Worm (Caenorhabditis elegans) whole organism, young adult: ENCODE results near the gene dod-20.

Experiments used
- B0019.2 ChIP-seq: fragments of 200-800 bp; sonication (Bioruptor generic); conservative IDR thresholded peaks from 2 replicates; pipeline ENCODE4 v1.3.6; 2022; ENCODE audit warnings: missing genetic modification reagents, missing genetic modification characterization, missing compliant biosample characterization
- F22D6.2 ChIP-seq: sonication (generic microtip); optimal IDR thresholded peaks from 2 replicates; lab custom pipeline; 2016; ENCODE audit warnings: mild to moderate bottlenecking, missing genetic modification characterization, missing compliant biosample characterization
- F49E8.2 ChIP-seq: sonication (generic microtip); optimal IDR thresholded peaks from 3 replicates; lab custom pipeline; 2017; ENCODE audit warnings: missing genetic modification characterization, mild to moderate bottlenecking, missing compliant biosample characterization, antibody characterized with exemption, moderate library complexity; ENCODE audit not compliant: insufficient read depth
- F55B11.4 ChIP-seq: sonication (generic microtip); optimal IDR thresholded peaks from 2 replicates; lab custom pipeline; 2016; ENCODE audit warnings: missing compliant biosample characterization, missing genetic modification characterization, borderline replicate concordance; ENCODE audit not compliant: insufficient read depth
- F57C9.4 ChIP-seq: sonication (generic microtip); optimal IDR thresholded peaks from 2 replicates; lab custom pipeline; 2017; ENCODE audit warnings: mild to moderate bottlenecking, missing genetic modification characterization, missing compliant biosample characterization
- K12H6.12 ChIP-seq: fragments of 200-800 bp; sonication (Bioruptor generic); optimal IDR thresholded peaks from 2 replicates; lab custom pipeline; 2018; ENCODE audit warnings: mild to moderate bottlenecking, missing genetic modification characterization, missing compliant biosample characterization
- aptf-2 ChIP-seq: fragments of 200-800 bp; sonication (Bioruptor generic); conservative IDR thresholded peaks from 2 replicates; pipeline ENCODE4 v1.3.6; 2022; ENCODE audit warnings: missing genetic modification reagents, missing genetic modification characterization, missing compliant biosample characterization
- athp-1 ChIP-seq: sonication (generic microtip); optimal IDR thresholded peaks from 2 replicates; lab custom pipeline; 2017; ENCODE audit warnings: mild to moderate bottlenecking, missing genetic modification characterization, missing compliant biosample characterization
- attf-3 ChIP-seq: fragments of 200-800 bp; sonication (Bioruptor generic); conservative IDR thresholded peaks from 2 replicates; pipeline ENCODE4 v1.3.6; 2022; ENCODE audit warnings: missing genetic modification reagents, missing genetic modification characterization, missing compliant biosample characterization
- bed-1 ChIP-seq: fragments of 200-800 bp; sonication (Bioruptor generic); IDR thresholded peaks from 2 replicates; pipeline ENCODE4 v1.3.6; 2022; ENCODE audit warnings: missing genetic modification reagents, missing genetic modification characterization, missing compliant biosample characterization
- cebp-2 ChIP-seq: fragments of 200-800 bp; sonication (Bioruptor generic); IDR thresholded peaks from 2 replicates; pipeline ENCODE4 v1.3.6; 2022; ENCODE audit warnings: missing genetic modification characterization, missing compliant biosample characterization
- ceh-27 ChIP-seq: fragments of 200-800 bp; sonication (Bioruptor generic); optimal IDR thresholded peaks from 2 replicates; lab custom pipeline; 2018; ENCODE audit warnings: mild to moderate bottlenecking, missing genetic modification characterization, moderate library complexity, missing compliant biosample characterization
- ceh-58 ChIP-seq: fragments of 200-800 bp; sonication (Bioruptor generic); IDR thresholded peaks from 2 replicates; pipeline ENCODE4 v1.3.6; 2022; ENCODE audit warnings: missing genetic modification characterization, missing compliant biosample characterization
- dox-1 ChIP-seq: fragments of 200-800 bp; sonication (Bioruptor generic); IDR thresholded peaks from 2 replicates; pipeline ENCODE4 v1.3.6; 2022; ENCODE audit warnings: missing genetic modification reagents, missing genetic modification characterization, missing compliant biosample characterization
- egl-44 ChIP-seq: fragments of 200-800 bp; sonication (Bioruptor generic); IDR thresholded peaks from 2 replicates; pipeline ENCODE4 v1.3.6; 2022; ENCODE audit warnings: missing genetic modification reagents, missing genetic modification characterization, missing compliant biosample characterization
- egrh-3 ChIP-seq: fragments of 200-800 bp; sonication (Bioruptor generic); IDR thresholded peaks from 2 replicates; pipeline ENCODE4 v1.3.6; 2022; ENCODE audit warnings: missing genetic modification reagents, missing genetic modification characterization, missing compliant biosample characterization
- ets-4 ChIP-seq: fragments of 200-800 bp; sonication (Bioruptor generic); optimal IDR thresholded peaks from 2 replicates; lab custom pipeline; 2018; ENCODE audit warnings: mild to moderate bottlenecking, missing genetic modification characterization, missing compliant biosample characterization
- hlh-12 ChIP-seq: sonication (generic microtip); optimal IDR thresholded peaks from 2 replicates; lab custom pipeline; 2016; ENCODE audit warnings: missing genetic modification characterization, missing compliant biosample characterization
- hmg-1.2 ChIP-seq: fragments of 200-800 bp; sonication (Bioruptor generic); IDR thresholded peaks from 2 replicates; pipeline ENCODE4 v1.3.6; 2022; ENCODE audit warnings: missing genetic modification reagents, missing genetic modification characterization, missing compliant biosample characterization
- lin-26 ChIP-seq: fragments of 200-800 bp; sonication (Bioruptor generic); IDR thresholded peaks from 2 replicates; pipeline ENCODE4 v1.3.6; 2022; ENCODE audit warnings: missing genetic modification reagents, missing genetic modification characterization, missing compliant biosample characterization
- mcd-1 ChIP-seq: fragments of 200-800 bp; sonication (Bioruptor generic); IDR thresholded peaks from 2 replicates; pipeline ENCODE4 v1.3.6; 2022; ENCODE audit warnings: missing genetic modification reagents, missing genetic modification characterization, missing compliant biosample characterization
- nfya-1 ChIP-seq: sonication (generic microtip); optimal IDR thresholded peaks from 2 replicates; lab custom pipeline; 2017; ENCODE audit warnings: antibody characterized with exemption, missing compliant biosample characterization, missing genetic modification characterization, borderline replicate concordance; ENCODE audit not compliant: insufficient read depth
- nfyb-1 ChIP-seq: fragments of 200-800 bp; sonication (Bioruptor generic); IDR thresholded peaks from 2 replicates; pipeline ENCODE4 v1.3.6; 2022; ENCODE audit warnings: missing genetic modification reagents, missing genetic modification characterization, missing compliant biosample characterization
- nhr-80 ChIP-seq: sonication (generic microtip); optimal IDR thresholded peaks from 2 replicates; lab custom pipeline; 2016; ENCODE audit warnings: missing genetic modification characterization, missing compliant biosample characterization
- pbrm-1 ChIP-seq: fragments of 200-800 bp; sonication (Bioruptor generic); IDR thresholded peaks from 2 replicates; pipeline ENCODE4 v1.3.6; 2022; ENCODE audit warnings: missing genetic modification reagents, missing genetic modification characterization, missing compliant biosample characterization
- pha-4 ChIP-seq: fragments of 150-350 bp; sonication (generic microtip); optimal IDR thresholded peaks from 2 replicates; lab custom pipeline; 2014; ENCODE audit warnings: missing biosample characterization, missing genetic modification reagents, missing genetic modification characterization
- rec-8 ChIP-seq, 2 experiments: sonication (generic microtip); optimal IDR thresholded peaks; 2 replicates each; lab custom pipeline; 2016; ENCODE audit warnings: mild to moderate bottlenecking in 2 of 2, missing genetic modification characterization in 2 of 2, missing genetic modification reagents in 2 of 2, missing genotype in 2 of 2, missing biosample characterization in 1 of 2, missing compliant biosample characterization in 1 of 2, moderate library complexity in 1 of 2
- rpc-1 ChIP-seq, 2 experiments: fragments of 150-350 bp in 1 of 2; sonication (generic microtip) in 1 of 2; optimal IDR thresholded peaks; 2 replicates each; lab custom pipeline; 2014 to 2018; ENCODE audit warnings: missing biosample characterization in 1 of 2, missing genetic modification characterization in 1 of 2, missing genetic modification reagents in 1 of 2, missing genotype in 1 of 2
- sdz-38 ChIP-seq: sonication (generic microtip); optimal IDR thresholded peaks from 2 replicates; lab custom pipeline; 2016; ENCODE audit warnings: missing genotype, missing genetic modification characterization, missing compliant biosample characterization
- tbp1 ChIP-seq: fragments of 200-800 bp; sonication (Bioruptor generic); optimal IDR thresholded peaks from 2 replicates; lab custom pipeline; 2018; ENCODE audit warnings: mild to moderate bottlenecking, missing genetic modification characterization, missing compliant biosample characterization
- zfh-2 ChIP-seq: fragments of 200-800 bp; sonication (Bioruptor generic); conservative IDR thresholded peaks from 2 replicates; pipeline ENCODE4 v1.3.6; 2022; ENCODE audit warnings: missing genetic modification reagents, missing genetic modification characterization, missing compliant biosample characterization
- zim-3 ChIP-seq: sonication (generic microtip); optimal IDR thresholded peaks from 2 replicates; lab custom pipeline; 2017; ENCODE audit warnings: mild to moderate bottlenecking, missing genetic modification characterization, moderate library complexity, missing compliant biosample characterization
- ztf-18 ChIP-seq: sonication (generic microtip); optimal IDR thresholded peaks from 2 replicates; lab custom pipeline; 2016; ENCODE audit warnings: missing genotype, mild to moderate bottlenecking, missing genetic modification characterization, missing compliant biosample characterization

dod-20 gene

DNA sequence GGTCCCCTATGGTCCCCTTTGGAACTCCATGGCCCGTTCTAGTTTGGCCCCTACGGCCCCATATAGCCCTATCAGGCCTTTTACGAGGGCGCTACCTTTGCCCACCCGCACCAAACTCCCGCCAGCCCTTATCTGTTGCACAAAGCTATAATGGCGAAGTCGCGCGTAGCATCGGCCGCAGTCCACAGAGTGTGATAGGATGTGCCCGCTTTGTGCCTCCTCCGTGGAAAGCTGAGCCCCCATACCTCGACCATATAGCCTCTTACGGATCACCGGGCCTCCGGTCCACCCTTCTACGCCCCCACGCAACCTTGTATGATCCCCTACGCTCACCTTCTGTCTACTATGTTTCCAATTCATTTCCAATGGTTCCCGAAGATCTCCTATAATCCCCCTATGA is 24.8 kb downstream of the dod-20 start:
- TF ChIP-seq K12H6.12 (no peak), ztf-18 (tag; lab: Kevin White, UChicago) (no peak), pha-4 (tag; lab: Kevin White, UChicago) (no peak), F22D6.2 (tag; lab: Kevin White, UChicago) (no peak), ets-4 (GFP tag; lab: Kevin White, UChicago) (no peak), aptf-2 (no peak), dox-1 (GFP tag; lab: Robert Waterston, UW) (no peak), rpc-1 (optimal IDR thresholded peaks at IDR 0.05; lab: Kevin White, UChicago) (no peak), rpc-1 (tag; optimal IDR thresholded peaks at IDR 0.05; lab: Kevin White, UChicago) (no peak), zfh-2 (peak; percentile 72), F49E8.2 (no peak), nfya-1 (tag; lab: Kevin White, UChicago) (no peak), F55B11.4 (tag; lab: Kevin White, UChicago) (no peak), lin-26 (0 out of 2 replicates have a peak, but pooled peaks have one; percentile 39), cebp-2 (no peak), egl-44 (GFP tag; lab: Robert Waterston, UW) (no peak)

ce11 chrV:449130-449529 is 26.9 kb downstream of the dod-20 start, which contains the start of gene srh-35:
Gene srh-35, minus strand, starts transcription at chrV:449230.
- no peak for TF ChIP-seq F57C9.4 (tag; lab: Kevin White, UChicago)
- TF ChIP-seq pbrm-1 (GFP tag; lab: Robert Waterston, UW), result no peak
- no peak for TF ChIP-seq sdz-38 (tag; lab: Kevin White, UChicago)
- no peak for TF ChIP-seq egrh-3 (GFP tag; lab: Robert Waterston, UW)
- TF ChIP-seq ceh-58 (GFP tag; lab: Robert Waterston, UW), result no peak
- no peak for TF ChIP-seq rec-8 (tag; optimal IDR thresholded peaks at IDR 0.05; lab: Kevin White, UChicago)
- TF ChIP-seq bed-1 (GFP tag; lab: Robert Waterston, UW), result no peak
- TF ChIP-seq B0019.2, result no peak
- TF ChIP-seq ceh-27 (GFP tag; lab: Kevin White, UChicago), result no peak
- no peak for TF ChIP-seq zim-3 (tag; lab: Kevin White, UChicago)
- TF ChIP-seq tbp1 (GFP tag; lab: Kevin White, UChicago), result no peak
- TF ChIP-seq attf-3, result no peak
- TF ChIP-seq mcd-1, result no peak
- no peak for TF ChIP-seq athp-1 (tag; lab: Kevin White, UChicago)
- TF ChIP-seq hlh-12, result no peak

DNA sequence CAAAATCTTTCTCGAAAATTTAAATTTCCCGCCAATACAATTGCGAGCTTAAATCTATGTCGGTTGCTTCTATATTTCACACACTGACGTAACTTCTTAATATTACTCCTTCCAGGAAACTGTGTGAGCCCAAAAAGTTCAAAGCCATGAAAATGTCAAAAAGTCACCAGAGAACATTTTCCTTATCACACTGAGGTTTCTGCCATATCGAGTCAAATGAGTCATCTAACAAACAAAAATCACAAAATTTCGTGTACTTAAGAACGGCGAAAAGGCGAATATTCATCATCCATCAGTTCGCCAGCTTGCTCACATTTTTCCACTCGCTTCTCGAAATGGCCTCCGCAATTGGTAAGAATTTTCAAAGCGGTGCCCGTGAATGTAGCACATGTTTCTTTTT is 27.5 kb downstream of the dod-20 start, which contains the start of gene M02H5.8:
M02H5.8 (plus strand) TSS at position 297 of the 400 bp plus-strand sequence.
- TF ChIP-seq nhr-80 (peak; percentile 72), mcd-1 (no peak)

DNA sequence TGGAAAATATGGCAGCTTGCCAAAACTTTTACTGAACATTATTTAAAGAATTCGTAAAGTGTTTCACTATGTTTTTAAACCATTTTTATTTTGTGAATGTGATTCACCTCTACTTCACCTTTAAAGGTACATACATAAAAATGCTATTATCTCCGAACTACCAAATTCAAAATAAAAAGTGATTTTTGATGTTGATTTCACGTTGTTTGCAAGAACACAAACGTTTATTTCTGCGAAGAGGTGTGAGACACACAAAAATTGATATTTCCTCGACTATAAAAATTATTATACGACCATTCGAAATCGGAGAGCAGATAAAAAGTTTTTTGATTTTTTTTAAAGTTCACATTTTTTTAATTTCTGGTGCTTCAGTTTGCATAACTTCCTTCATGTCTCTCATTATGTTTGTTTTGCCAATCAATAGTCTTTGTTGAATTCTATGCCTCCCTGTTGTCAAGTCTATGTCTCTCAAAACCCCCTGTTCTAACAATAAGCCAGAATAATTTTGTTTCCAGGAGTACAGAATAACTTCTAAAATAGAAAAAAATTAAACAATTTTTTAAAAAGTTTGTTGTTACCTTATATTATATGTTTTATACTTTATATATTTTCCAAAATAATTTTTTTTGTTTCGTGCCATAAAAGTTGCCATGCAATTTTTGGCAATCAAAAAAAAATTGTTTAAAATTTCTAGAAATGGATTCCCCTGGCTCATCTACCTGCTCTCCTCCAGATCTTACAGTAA is 28.7 kb downstream of the dod-20 start, which contains the start of gene nhr-123:
nhr-123 (plus strand) TSS at position 695 of the 745 bp plus-strand sequence.
- peak; percentile 15; the same call in 1 of the 2 replicates for TF ChIP-seq hmg-1.2 (GFP tag; lab: Robert Waterston, UW)
- no peak for TF ChIP-seq nfyb-1
- TF ChIP-seq, all 124 proteins: peak for 1
